Worm (Caenorhabditis elegans): ENCODE data around the gene T06D8.2.

Gene T06D8.2

ce11 chrII:11226379-11226778 lies at the start of gene T06D8.2:
Gene T06D8.2 (plus strand): TSS chrII:11226679.
- no peak for TF ChIP-seq ets-4 (GFP tag; optimal IDR thresholded peaks at IDR 0.05)
- TF ChIP-seq lin-26 (GFP tag; IDR thresholded peaks at IDR 0.05): no peak
- TF ChIP-seq ztf-26 (tag; optimal IDR thresholded peaks at IDR 0.05): no peak
- no peak for TF ChIP-seq F49E8.2 (tag; optimal IDR thresholded peaks at IDR 0.05; ENCODE audit: insufficient read depth)
- no peak for TF ChIP-seq nfya-2 (GFP tag; IDR thresholded peaks at IDR 0.05)
- no peak for TF ChIP-seq snpc-4 (GFP tag; optimal IDR thresholded peaks at IDR 0.05)
- TF ChIP-seq snpc-4 (tag; optimal IDR thresholded peaks at IDR 0.05): no peak
- TF ChIP-seq somi-1 (GFP tag; optimal IDR thresholded peaks at IDR 0.05): no peak
- TF ChIP-seq lin-54 (GFP tag; optimal IDR thresholded peaks at IDR 0.05): no peak
- TF ChIP-seq attf-3 (GFP tag; conservative IDR thresholded peaks at IDR 0.05): no peak
- no peak for TF ChIP-seq nhr-120 (GFP tag; IDR thresholded peaks at IDR 0.05)
- no peak for TF ChIP-seq mel-28 (tag; optimal IDR thresholded peaks at IDR 0.05; ENCODE audit: borderline replicate concordance)

ce11 chrII:11177376-11177775 lies 49.1 kb upstream of the T06D8.2 start, which contains the start of gene F37H8.6:
Gene F37H8.6 (minus strand): TSS chrII:11177476.
- TF ChIP-seq F57C9.4 (tag; optimal IDR thresholded peaks at IDR 0.05) (no peak), ztf-26 (tag; optimal IDR thresholded peaks at IDR 0.05) (no peak), aptf-3 (GFP tag; IDR thresholded peaks at IDR 0.05) (no peak), madf-3 (GFP tag; IDR thresholded peaks at IDR 0.05) (no peak), F55B11.4 (tag; optimal IDR thresholded peaks at IDR 0.05; ENCODE audit: borderline replicate concordance, insufficient read depth) (no peak), sptf-2 (GFP tag; optimal IDR thresholded peaks at IDR 0.05) (no peak), nhr-120 (GFP tag; IDR thresholded peaks at IDR 0.05) (no peak), efl-1 (GFP tag; optimal IDR thresholded peaks at IDR 0.05) (no peak)

- no peak for TF ChIP-seq atf-7 (tag; optimal IDR thresholded peaks at IDR 0.05)
- TF ChIP-seq ekl-4 (GFP tag; IDR thresholded peaks at IDR 0.05): no peak
- no peak for TF ChIP-seq snpc-1.3 (tag; optimal IDR thresholded peaks at IDR 0.05; ENCODE audit: insufficient read depth)
- no peak for TF ChIP-seq ZK185.1 (tag; optimal IDR thresholded peaks at IDR 0.05; ENCODE audit: poor library complexity, severe bottlenecking)
- TF ChIP-seq gei-17 (GFP tag; optimal IDR thresholded peaks at IDR 0.05): no peak
- no peak for TF ChIP-seq chd-7 (tag; optimal IDR thresholded peaks at IDR 0.05)
- no peak for TF ChIP-seq tbp1 (GFP tag; optimal IDR thresholded peaks at IDR 0.05)
- TF ChIP-seq nhr-120 (GFP tag; IDR thresholded peaks at IDR 0.05): no peak
Measured at ce11 chrII:11178737-11179136, 47.7 kb upstream of the T06D8.2 start.

- TF ChIP-seq egl-44 (GFP tag; IDR thresholded peaks at IDR 0.05) (no peak), nhr-80 (tag; optimal IDR thresholded peaks at IDR 0.05) (peak; percentile 61), cebp-1 (GFP tag; IDR thresholded peaks at IDR 0.05) (no peak), cebp-1 (tag; optimal IDR thresholded peaks at IDR 0.05) (peak; percentile 24), bed-1 (GFP tag; IDR thresholded peaks at IDR 0.05) (no peak), egrh-3 (GFP tag; IDR thresholded peaks at IDR 0.05) (no peak)
Measured at ce11 chrII:11181250-11181704, 45.2 kb upstream of the T06D8.2 start, which contains the start of gene bigr-1. Gene bigr-1 (plus strand): TSS chrII:11181654.

- TF ChIP-seq nfyb-1 (GFP tag; IDR thresholded peaks at IDR 0.05) (0 out of 2 replicates have a peak, but pooled peaks have one; percentile 11), snpc-1.3 (tag; optimal IDR thresholded peaks at IDR 0.05; ENCODE audit: insufficient read depth) (no peak), unc-130 (GFP tag; optimal IDR thresholded peaks at IDR 0.05) (no peak), dox-1 (GFP tag; IDR thresholded peaks at IDR 0.05) (peak; percentile 19; the same call in 1 of the 2 replicates), lsy-27 (tag; optimal IDR thresholded peaks at IDR 0.05; ENCODE audit: borderline replicate concordance, insufficient read depth) (no peak), C06A6.2 (GFP tag; conservative IDR thresholded peaks at IDR 0.05) (no peak), ceh-27 (GFP tag; optimal IDR thresholded peaks at IDR 0.05) (no peak), mel-28 (tag; optimal IDR thresholded peaks at IDR 0.05; ENCODE audit: borderline replicate concordance) (no peak), snpc-4 (GFP tag; optimal IDR thresholded peaks at IDR 0.05) (no peak), snpc-4 (tag; optimal IDR thresholded peaks at IDR 0.05) (peak in 1 of 4 experiments; percentile 14), zfh-2 (GFP tag; conservative IDR thresholded peaks at IDR 0.05) (peak; percentile 78), hlh-12 (tag; optimal IDR thresholded peaks at IDR 0.05) (no peak), nhr-80 (tag; optimal IDR thresholded peaks at IDR 0.05) (peak; percentile 30), hmg-1.2 (GFP tag; IDR thresholded peaks at IDR 0.05) (peak; percentile 81), F57A8.1 (GFP tag; optimal IDR thresholded peaks at IDR 0.05) (no peak)
Measured at ce11 chrII:11184757-11185341, 41.6 kb upstream of the T06D8.2 start, which contains the start of gene lir-3. Gene lir-3 (minus strand): TSS chrII:11184807.

All from whole organism, young adult.